Worm (Caenorhabditis elegans): ENCODE results near the gene C45B11.9.

C45B11.9 gene

ce11 chrV:11082964-11083363, 42.8 kb downstream of the C45B11.9 start:
- TF ChIP-seq C06A6.2 (GFP tag; conservative IDR thresholded peaks at IDR 0.05) (no peak), akir-1 (GFP tag; optimal IDR thresholded peaks at IDR 0.05) (no peak), ZK185.1 (tag; optimal IDR thresholded peaks at IDR 0.05; ENCODE audit: poor library complexity, severe bottlenecking) (no peak), atf-7 (tag; optimal IDR thresholded peaks at IDR 0.05) (no peak), madf-6 (GFP tag; IDR thresholded peaks at IDR 0.05) (peak; percentile 34; the same call in 1 of the 2 replicates), T07F8.4 (tag; optimal IDR thresholded peaks at IDR 0.05) (no peak), F33H1.4 (GFP tag; IDR thresholded peaks at IDR 0.05) (peak; percentile 57; the same call in 1 of the 2 replicates), B0019.2 (GFP tag; conservative IDR thresholded peaks at IDR 0.05) (no peak), hrde-1 (tag; optimal IDR thresholded peaks at IDR 0.05; ENCODE audit: borderline replicate concordance) (no peak), lsl-1 (GFP tag; optimal IDR thresholded peaks at IDR 0.05) (peak; percentile 77)

ce11 chrV:11083691-11084090, 43.6 kb downstream of the C45B11.9 start:
- TF ChIP-seq T07F8.4 (tag; optimal IDR thresholded peaks at IDR 0.05) (no peak), hmg-1.2 (GFP tag; IDR thresholded peaks at IDR 0.05) (peak; percentile 45; the same call in 1 of the 2 replicates)

- TF ChIP-seq nhr-179 (tag; optimal IDR thresholded peaks at IDR 0.05) (no peak), lin-40 (tag; optimal IDR thresholded peaks at IDR 0.05) (peak; percentile 40), nhr-80 (tag; optimal IDR thresholded peaks at IDR 0.05) (peak; percentile 6)
These were observed 47.0 kb downstream of the C45B11.9 start for ce11 chrV:11087119-11087518.

- TF ChIP-seq nhr-27 (tag; optimal IDR thresholded peaks at IDR 0.05) = no peak
- no peak for TF ChIP-seq tbp1 (GFP tag; optimal IDR thresholded peaks at IDR 0.05)
- no peak for TF ChIP-seq attf-6 (GFP tag; IDR thresholded peaks at IDR 0.05)
- TF ChIP-seq lin-35 (GFP tag; optimal IDR thresholded peaks at IDR 0.05) = no peak
- TF ChIP-seq B0336.3 (GFP tag; IDR thresholded peaks at IDR 0.05) = no peak
- no peak for TF ChIP-seq fkh-3 (tag; optimal IDR thresholded peaks at IDR 0.05)
- no peak for TF ChIP-seq ztf-3 (GFP tag; optimal IDR thresholded peaks at IDR 0.05)
- peak; percentile 13 for TF ChIP-seq die-1 (tag; optimal IDR thresholded peaks at IDR 0.05)
These were observed 47.4 kb downstream of the C45B11.9 start, which contains the start of gene Y42A5A.1 for ce11 chrV:11087519-11087998. TSS of gene Y42A5A.1 (plus strand) at chrV:11087948.
